Worm (Caenorhabditis elegans): ENCODE data around the gene cyn-7.

Gene cyn-7

ce11 chrV:15148800-15149199, 38.4 kb downstream of the cyn-7 start, which contains the start of gene T09F5.1:
T09F5.1 (plus strand) TSS chrV:15149100.
- no peak for TF ChIP-seq unc-62 (GFP tag; optimal IDR thresholded peaks at IDR 0.05)

DNA sequence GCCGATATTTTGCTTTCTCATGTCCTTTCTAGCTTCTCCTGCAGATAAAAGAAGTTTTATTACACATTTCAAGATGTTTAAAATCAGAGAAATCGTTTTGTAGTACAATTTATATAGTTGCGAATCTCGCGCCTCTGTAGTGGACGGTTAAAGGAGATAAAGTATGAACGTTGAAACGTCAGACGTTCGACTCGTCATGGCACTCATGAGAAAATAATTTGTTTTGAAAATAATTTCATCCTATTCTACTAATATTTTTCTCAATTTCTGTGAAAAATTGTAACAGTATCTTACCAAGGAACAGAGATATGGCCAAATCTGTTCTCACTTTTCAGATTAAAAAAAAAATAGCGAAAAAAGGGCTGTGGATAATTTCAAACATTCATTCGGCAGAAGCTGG, 39.4 kb downstream of the cyn-7 start, which contains the start of gene T09F5.20:
TSS of gene T09F5.20 (minus strand) at position 101 of the 400 bp plus-strand sequence.
- no peak for TF ChIP-seq unc-62 (GFP tag; optimal IDR thresholded peaks at IDR 0.05)

ce11 chrV:15143798-15144197, 43.4 kb downstream of the cyn-7 start, which contains the start of gene K08F9.4:
K08F9.4 (plus strand) TSS chrV:15144019.
- no peak for TF ChIP-seq unc-62 (GFP tag; optimal IDR thresholded peaks at IDR 0.05)

- TF ChIP-seq unc-62 (GFP tag; optimal IDR thresholded peaks at IDR 0.05): no peak
These were observed 43.9 kb downstream of the cyn-7 start, which contains the start of gene K08F9.1 for ce11 chrV:15143285-15143684. K08F9.1 (minus strand) TSS chrV:15143385.

DNA sequence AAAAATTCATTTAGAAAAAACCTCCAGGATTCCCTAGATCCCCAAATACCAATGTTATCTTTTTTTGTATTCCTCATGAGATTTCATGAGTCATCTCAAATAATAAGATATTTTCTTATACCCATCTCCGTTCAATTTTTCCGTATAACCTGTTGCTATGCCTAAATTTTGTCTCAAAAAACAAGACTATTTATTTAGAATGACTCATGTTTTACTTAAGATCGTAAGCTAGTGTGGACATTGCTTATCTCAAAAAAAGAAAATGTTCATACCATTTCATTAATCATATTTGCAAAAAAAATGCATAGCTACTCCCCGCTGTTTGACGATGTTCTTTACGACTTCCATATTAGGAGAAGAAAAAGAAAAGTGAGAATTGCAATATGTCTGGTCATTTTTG, 46.9 kb downstream of the cyn-7 start, which contains the start of gene K08F9.3:
TSS of gene K08F9.3 (plus strand) at position 301 of the 400 bp plus-strand sequence.
- no peak for TF ChIP-seq unc-62 (GFP tag; optimal IDR thresholded peaks at IDR 0.05)

ce11 chrV:15139811-15140210, 47.4 kb downstream of the cyn-7 start:
- TF ChIP-seq unc-62 (GFP tag; optimal IDR thresholded peaks at IDR 0.05): no peak

- TF ChIP-seq unc-62 (GFP tag; optimal IDR thresholded peaks at IDR 0.05): no peak
These were observed 50.4 kb downstream of the cyn-7 start, which contains the start of gene aipl-1 for ce11 chrV:15136772-15137171. aipl-1 (minus strand) TSS chrV:15136801.
